Worm (Caenorhabditis elegans) whole organism, L1 larva: Measurements from ENCODE around the gene ttc-4.

Experiments used
- C04F5.9 ChIP-seq: sonication (generic microtip); optimal IDR thresholded peaks from 2 replicates; lab custom pipeline; 2016; ENCODE audit warnings: missing genetic modification characterization, missing compliant biosample characterization
- C16A3.4 ChIP-seq: fragments of 150-350 bp; optimal IDR thresholded peaks from 2 replicates; lab custom pipeline; 2014; ENCODE audit warnings: missing biosample characterization, missing genetic modification characterization
- aha-1 ChIP-seq: fragments of 150-350 bp; optimal IDR thresholded peaks from 2 replicates; lab custom pipeline; 2014; ENCODE audit warnings: missing biosample characterization, missing genetic modification characterization
- alr-1 ChIP-seq: fragments of 200-800 bp; sonication (Bioruptor generic); optimal IDR thresholded peaks from 2 replicates; lab custom pipeline; 2018; ENCODE audit warnings: borderline replicate concordance, mild to moderate bottlenecking, missing genetic modification characterization, missing compliant biosample characterization
- aly-2 ChIP-seq: fragments of 150-350 bp; optimal IDR thresholded peaks from 2 replicates; lab custom pipeline; 2014; ENCODE audit warnings: missing biosample characterization, missing genetic modification characterization
- blmp-1 ChIP-seq: fragments of 150-350 bp; optimal IDR thresholded peaks from 2 replicates; lab custom pipeline; 2014; ENCODE audit warnings: missing biosample characterization, missing genetic modification characterization
- ceh-63 ChIP-seq: fragments of 200-800 bp; sonication (Bioruptor generic); optimal IDR thresholded peaks from 2 replicates; lab custom pipeline; 2018; ENCODE audit warnings: mild to moderate bottlenecking, missing genetic modification characterization, missing compliant biosample characterization
- ceh-8 ChIP-seq: fragments of 200-800 bp; sonication (Bioruptor generic); optimal IDR thresholded peaks from 2 replicates; lab custom pipeline; 2018; ENCODE audit warnings: mild to moderate bottlenecking, missing genetic modification characterization, moderate library complexity, missing compliant biosample characterization
- ceh-82 ChIP-seq, 3 experiments: fragments of 150-350 bp in 1 of 3; sonication (generic microtip) in 2 of 3; optimal IDR thresholded peaks; 2 replicates each; lab custom pipeline; 2014 to 2017; ENCODE audit warnings: missing biosample characterization in 3 of 3, missing genetic modification characterization in 3 of 3
- elt-2 ChIP-seq: sonication (generic microtip); optimal IDR thresholded peaks from 2 replicates; lab custom pipeline; 2016; ENCODE audit warnings: missing genetic modification characterization, mild to moderate bottlenecking, inconsistent platforms, missing compliant biosample characterization, missing genetic modification reagents
- elt-3 ChIP-seq, 6 experiments: fragments of 150-350 bp in 1 of 6; sonication (generic microtip); optimal IDR thresholded peaks; 2 replicates each; lab custom pipeline; 2017 to 2018; ENCODE audit warnings: missing biosample characterization in 6 of 6, missing genetic modification characterization in 6 of 6, inconsistent platforms in 1 of 6
- ets-5 ChIP-seq: fragments of 200-800 bp; sonication (Bioruptor generic); IDR thresholded peaks from 2 replicates; pipeline ENCODE4 v1.3.6; 2022; ENCODE audit warnings: missing genetic modification characterization, missing compliant biosample characterization
- fkh-10 ChIP-seq: sonication (generic microtip); optimal IDR thresholded peaks from 2 replicates; lab custom pipeline; 2017; ENCODE audit warnings: missing biosample characterization, missing genetic modification reagents, missing genetic modification characterization
- fkh-4 ChIP-seq: sonication (generic microtip); optimal IDR thresholded peaks from 2 replicates; lab custom pipeline; 2016; ENCODE audit warnings: missing compliant biosample characterization, missing genetic modification characterization, borderline replicate concordance
- fkh-8 ChIP-seq: sonication (generic microtip); optimal IDR thresholded peaks from 2 replicates; lab custom pipeline; 2016; ENCODE audit warnings: mild to moderate bottlenecking, missing genetic modification characterization, missing compliant biosample characterization
- fos-1 ChIP-seq: fragments of 150-350 bp; optimal IDR thresholded peaks from 2 replicates; lab custom pipeline; 2014; ENCODE audit warnings: missing biosample characterization, missing genetic modification characterization
- grh-1 ChIP-seq: fragments of 200-800 bp; sonication (Bioruptor generic); IDR thresholded peaks from 2 replicates; pipeline ENCODE4 v1.3.6; 2022; ENCODE audit warnings: missing genetic modification reagents, missing genetic modification characterization, missing compliant biosample characterization
- hlh-17 ChIP-seq: fragments of 200-800 bp; sonication (Bioruptor generic); optimal IDR thresholded peaks from 2 replicates; lab custom pipeline; 2018; ENCODE audit warnings: missing genetic modification characterization, mild to moderate bottlenecking, missing compliant biosample characterization, moderate library complexity, borderline replicate concordance
- hlh-4 ChIP-seq: sonication (generic microtip); optimal IDR thresholded peaks from 2 replicates; lab custom pipeline; 2016; ENCODE audit warnings: mild to moderate bottlenecking, missing genetic modification characterization, missing compliant biosample characterization
- irx-1 ChIP-seq: sonication (generic microtip); optimal IDR thresholded peaks from 2 replicates; lab custom pipeline; 2016; ENCODE audit warnings: missing genetic modification characterization, missing compliant biosample characterization
- lin-13 ChIP-seq: fragments of 150-350 bp; optimal IDR thresholded peaks from 2 replicates; lab custom pipeline; 2014; ENCODE audit warnings: missing biosample characterization, missing genetic modification reagents, missing genetic modification characterization
- lin-14 ChIP-seq: fragments of 200-800 bp; sonication (Bioruptor generic); optimal IDR thresholded peaks from 2 replicates; lab custom pipeline; 2018; ENCODE audit warnings: mild to moderate bottlenecking, missing genetic modification characterization, moderate library complexity, missing compliant biosample characterization
- lin-35 ChIP-seq, 2 experiments: fragments of 150-350 bp; optimal IDR thresholded peaks; 2 replicates each; lab custom pipeline; 2014; ENCODE audit warnings: missing biosample characterization in 2 of 2, missing genetic modification characterization in 2 of 2, missing genetic modification reagents in 2 of 2
- mdl-1 ChIP-seq, 2 experiments: fragments of 150-350 bp; optimal IDR thresholded peaks; 2 replicates each; lab custom pipeline; 2014 to 2017; ENCODE audit warnings: missing biosample characterization in 2 of 2, missing genetic modification characterization in 2 of 2, inconsistent platforms in 1 of 2
- nhr-12 ChIP-seq: sonication (generic microtip); optimal IDR thresholded peaks from 2 replicates; lab custom pipeline; 2017; ENCODE audit warnings: missing biosample characterization, missing genetic modification characterization
- nhr-20 ChIP-seq: sonication (generic microtip); optimal IDR thresholded peaks from 2 replicates; lab custom pipeline; 2016; ENCODE audit warnings: mild to moderate bottlenecking, missing genetic modification characterization, missing compliant biosample characterization
- nhr-28 ChIP-seq: fragments of 150-350 bp; optimal IDR thresholded peaks from 2 replicates; lab custom pipeline; 2014; ENCODE audit warnings: missing biosample characterization, missing genetic modification characterization
- nhr-47 ChIP-seq: sonication (generic microtip); optimal IDR thresholded peaks from 2 replicates; lab custom pipeline; 2016; ENCODE audit warnings: mild to moderate bottlenecking, missing genetic modification characterization, moderate library complexity, missing compliant biosample characterization
- nhr-71 ChIP-seq: sonication (generic microtip); optimal IDR thresholded peaks from 2 replicates; lab custom pipeline; 2016; ENCODE audit warnings: mild to moderate bottlenecking, missing genetic modification characterization, moderate library complexity, missing compliant biosample characterization
- nhr-84 ChIP-seq: sonication (generic microtip); optimal IDR thresholded peaks from 2 replicates; lab custom pipeline; 2017; ENCODE audit warnings: missing biosample characterization, missing genetic modification characterization
- nhr-85 ChIP-seq: sonication (generic microtip); peaks from one replicate; lab custom pipeline; 2016; ENCODE audit warnings: missing genetic modification characterization, inconsistent platforms, missing compliant biosample characterization
- skn-1 ChIP-seq: fragments of 150-350 bp; optimal IDR thresholded peaks from 2 replicates; lab custom pipeline; 2014; ENCODE audit warnings: missing biosample characterization, missing genetic modification characterization
- snpc-4 ChIP-seq: fragments of 150-350 bp; optimal IDR thresholded peaks from 2 replicates; lab custom pipeline; 2014; ENCODE audit warnings: missing biosample characterization, missing genetic modification characterization
- snu-23 ChIP-seq: sonication (generic microtip); optimal IDR thresholded peaks from 2 replicates; lab custom pipeline; 2016; ENCODE audit warnings: missing genetic modification characterization, missing compliant biosample characterization
- sox-4 ChIP-seq: sonication (generic microtip); optimal IDR thresholded peaks from 2 replicates; lab custom pipeline; 2016; ENCODE audit warnings: missing genetic modification characterization, missing compliant biosample characterization
- sup-37 ChIP-seq: fragments of 200-800 bp; sonication (Bioruptor generic); optimal IDR thresholded peaks from 2 replicates; lab custom pipeline; 2018; ENCODE audit warnings: mild to moderate bottlenecking, missing genetic modification characterization, missing compliant biosample characterization
- swsn-7 ChIP-seq: sonication (generic microtip); optimal IDR thresholded peaks from 2 replicates; lab custom pipeline; 2016; ENCODE audit warnings: missing genetic modification characterization, missing compliant biosample characterization
- tbx-2 ChIP-seq: sonication (generic microtip); optimal IDR thresholded peaks from 2 replicates; lab custom pipeline; 2016; ENCODE audit warnings: missing genetic modification characterization, missing compliant biosample characterization
- unc-130 ChIP-seq: fragments of 150-350 bp; optimal IDR thresholded peaks from 2 replicates; lab custom pipeline; 2017; ENCODE audit warnings: missing biosample characterization, missing genetic modification characterization, inconsistent platforms
- unc-30 ChIP-seq: sonication (generic microtip); optimal IDR thresholded peaks from 2 replicates; lab custom pipeline; 2017; ENCODE audit warnings: missing biosample characterization, missing genetic modification characterization
- unc-98 ChIP-seq: fragments of 200-800 bp; sonication (Bioruptor generic); IDR thresholded peaks from 2 replicates; pipeline ENCODE4 v1.3.6; 2022; ENCODE audit warnings: missing genetic modification characterization, missing compliant biosample characterization
- ztf-11 ChIP-seq, 2 experiments: sonication (generic microtip); optimal IDR thresholded peaks; 2 replicates each; lab custom pipeline; 2016 to 2017; ENCODE audit warnings: missing genetic modification characterization in 2 of 2, missing biosample characterization in 1 of 2, missing compliant biosample characterization in 1 of 2

The ttc-4 gene

DNA sequence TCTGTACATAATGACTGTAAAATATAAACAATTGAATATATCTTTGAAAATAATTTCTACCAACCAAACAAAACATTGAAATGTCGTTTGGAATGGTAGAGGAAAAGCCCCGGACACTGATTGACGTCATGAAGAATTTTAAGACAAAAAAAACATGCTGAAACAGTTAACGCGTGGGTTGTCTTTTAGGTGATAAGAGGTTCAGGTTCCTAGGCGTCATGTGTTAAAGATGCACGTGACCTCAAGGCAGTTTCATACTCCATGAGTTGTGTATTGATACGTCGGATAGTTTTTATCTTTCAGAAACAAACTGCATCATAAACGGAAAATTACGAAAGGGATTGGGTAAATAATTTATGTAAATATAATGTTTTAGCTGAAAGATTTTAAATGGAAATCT is 37.4 kb upstream of the ttc-4 start:
- TF ChIP-seq fkh-8 (tag; lab: Kevin White, UChicago) (no peak), tbx-2 (no peak), nhr-20 (peak; percentile 21), mdl-1 (tag; optimal IDR thresholded peaks at IDR 0.05; lab: Kevin White, UChicago) (peak in 1 of 2 experiments; percentile 22), ets-5 (GFP tag; lab: Robert Waterston, UW) (no peak), nhr-71 (tag; lab: Kevin White, UChicago) (peak; percentile 59), elt-2 (tag; lab: Kevin White, UChicago) (peak; percentile 99), lin-35 (GFP tag; optimal IDR thresholded peaks at IDR 0.05; lab: Kevin White, UChicago) (peak in 1 of 2 experiments; percentile 57)

DNA sequence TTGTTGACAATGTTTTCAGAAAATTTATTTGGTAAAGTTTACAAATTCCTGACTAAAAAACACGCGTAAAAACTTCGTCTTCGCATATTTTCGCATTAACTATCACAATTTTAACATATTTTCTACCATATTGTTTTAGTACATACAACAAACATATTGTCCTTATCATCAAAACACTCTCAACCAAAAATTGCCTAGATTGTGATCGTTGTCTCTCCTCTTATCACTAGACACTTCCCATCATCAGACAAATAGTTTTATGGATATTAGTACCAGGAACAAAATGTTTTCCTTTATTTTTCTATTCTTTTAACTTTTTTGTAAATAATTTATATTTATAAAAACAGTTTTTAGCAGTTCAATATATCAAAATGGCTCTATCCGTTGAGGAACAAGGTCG is 33.1 kb upstream of the ttc-4 start, which contains the start of gene C17C3.3:
Gene C17C3.3, plus strand, starts transcription at position 346 of the 400 bp plus-strand sequence.
- TF ChIP-seq fos-1: no peak
- peak; percentile 92 for TF ChIP-seq elt-2 (tag; lab: Kevin White, UChicago)

DNA sequence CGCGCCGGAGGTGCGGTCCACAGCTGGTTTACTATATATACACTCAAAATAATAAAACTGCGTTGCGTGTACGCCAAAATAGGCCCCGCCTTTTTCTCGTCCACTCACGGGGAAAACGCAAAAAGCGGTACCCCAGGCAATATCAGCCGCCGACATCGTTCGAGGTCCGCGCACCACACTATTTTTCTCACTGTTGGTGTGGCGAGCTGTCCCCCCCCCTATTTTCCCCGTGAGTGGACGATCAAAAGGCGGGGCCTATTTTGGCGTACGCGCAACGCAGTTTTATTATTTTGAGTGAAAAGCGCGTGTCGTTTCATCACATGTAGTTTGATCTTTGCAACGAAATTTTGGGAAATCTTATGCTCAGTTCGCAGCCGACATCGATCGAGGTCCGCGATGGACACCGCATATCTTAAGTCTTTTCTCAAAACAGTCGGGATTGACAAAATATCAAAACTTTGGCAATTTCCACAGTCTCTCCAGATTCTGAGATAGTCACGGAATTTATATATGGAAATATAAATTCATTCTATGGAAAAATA is 29.4 kb upstream of the ttc-4 start:
- TF ChIP-seq nhr-12 (tag; lab: Kevin White, UChicago) (no peak), hlh-4 (tag; lab: Kevin White, UChicago) (no peak), ceh-8 (GFP tag; lab: Kevin White, UChicago) (no peak), sup-37 (GFP tag; lab: Kevin White, UChicago) (no peak)

DNA sequence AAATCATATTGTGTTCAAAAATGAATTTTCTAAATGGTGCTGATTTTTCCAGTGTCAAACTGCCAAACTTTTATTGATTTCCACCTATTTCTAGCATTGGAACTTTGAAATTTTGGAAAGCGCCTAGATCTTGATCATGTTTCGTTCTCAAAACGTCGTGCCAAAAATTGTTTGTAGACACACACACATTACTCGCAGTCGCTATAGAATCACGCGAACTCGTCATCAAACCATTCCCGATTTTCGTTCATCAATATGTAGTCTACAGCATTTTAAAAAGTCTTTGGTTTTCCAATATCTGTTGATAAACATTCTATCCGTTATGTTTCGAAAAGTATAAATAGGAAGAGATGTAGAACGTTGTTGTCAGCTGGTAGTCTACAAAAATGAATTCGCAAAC is 24.2 kb upstream of the ttc-4 start, which contains the start of the genes C17C3.1 and C17C3.15:
Gene C17C3.1, plus strand, starts transcription at position 301 of the 400 bp plus-strand sequence.
Gene C17C3.15, plus strand, starts transcription at position 383 of the 400 bp plus-strand sequence.
- TF ChIP-seq nhr-71 (tag; lab: Kevin White, UChicago): peak; percentile 9
- TF ChIP-seq nhr-85 (tag; lab: Kevin White, UChicago): peak; percentile 78
- no peak for TF ChIP-seq snpc-4 (tag; lab: Kevin White, UChicago)
- no peak for TF ChIP-seq aly-2 (tag; lab: Kevin White, UChicago)
- peak; percentile 11 for TF ChIP-seq lin-14
- TF ChIP-seq nhr-20: no peak

DNA sequence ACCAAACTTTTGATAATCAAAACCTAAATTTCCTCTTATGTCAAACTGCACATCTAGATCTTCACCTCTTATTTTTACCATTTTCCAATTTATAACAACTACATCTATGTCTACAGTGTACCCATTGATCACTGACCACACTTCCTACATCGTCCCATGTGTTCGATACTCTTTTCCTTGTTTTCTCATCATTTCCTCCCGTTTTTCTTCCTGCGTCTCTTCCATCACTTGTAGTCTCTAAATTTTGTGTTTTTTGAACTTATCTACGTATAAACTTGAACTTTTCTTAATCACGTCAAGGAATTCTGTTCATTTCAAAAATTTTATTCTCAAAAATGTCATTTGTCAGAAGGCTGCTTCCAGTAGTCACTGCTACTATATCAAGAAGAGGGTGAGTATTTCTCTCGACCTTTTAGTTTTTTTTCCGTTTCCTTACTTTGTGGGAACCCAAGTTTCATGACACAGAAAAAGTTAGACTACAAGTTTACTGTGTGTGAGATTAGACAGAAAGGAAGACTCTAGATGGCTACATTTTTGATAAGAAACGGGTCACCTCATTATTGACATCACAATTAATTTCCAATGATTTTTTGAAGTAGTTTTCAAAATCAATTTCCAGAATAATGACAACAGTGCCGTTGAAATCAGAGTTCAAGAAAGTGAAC is 22.3 kb upstream of the ttc-4 start:
- TF ChIP-seq snu-23 (peak; percentile 81), elt-3 (tag; optimal IDR thresholded peaks at IDR 0.05; lab: Kevin White, UChicago) (peak in 2 of 6 experiments; percentile 25 to 78), C16A3.4 (tag; lab: Kevin White, UChicago) (no peak), unc-130 (tag; lab: Kevin White, UChicago) (no peak), skn-1 (tag; lab: Kevin White, UChicago) (peak; percentile 82), hlh-17 (no peak), ceh-63 (GFP tag; lab: Kevin White, UChicago) (no peak), sox-4 (no peak), C04F5.9 (no peak), nhr-12 (tag; lab: Kevin White, UChicago) (no peak), nhr-28 (tag; lab: Kevin White, UChicago) (no peak), fkh-4 (tag; lab: Kevin White, UChicago) (no peak), nhr-84 (tag; lab: Kevin White, UChicago) (no peak), mdl-1 (tag; optimal IDR thresholded peaks at IDR 0.05; lab: Kevin White, UChicago) (no peak), grh-1 (GFP tag; lab: Robert Waterston, UW) (peak; percentile 34; the same call in 1 of the 2 replicates), lin-35 (GFP tag; optimal IDR thresholded peaks at IDR 0.05; lab: Kevin White, UChicago) (peak in 1 of 2 experiments; percentile 60), unc-30 (no peak), aha-1 (tag; lab: Kevin White, UChicago) (no peak), blmp-1 (peak; percentile 13), nhr-20 (peak; percentile 82), irx-1 (tag; lab: Kevin White, UChicago) (no peak), ceh-82 (tag; optimal IDR thresholded peaks at IDR 0.05; lab: Kevin White, UChicago) (no peak), alr-1 (tag; lab: Kevin White, UChicago) (no peak), lin-13 (peak; percentile 30), nhr-47 (tag; lab: Kevin White, UChicago) (peak; percentile 45), unc-98 (GFP tag; lab: Robert Waterston, UW) (no peak), fkh-10 (GFP tag; lab: Kevin White, UChicago) (no peak), ztf-11 (tag; optimal IDR thresholded peaks at IDR 0.05; lab: Kevin White, UChicago) (no peak), fkh-8 (tag; lab: Kevin White, UChicago) (no peak), swsn-7 (tag; lab: Kevin White, UChicago) (peak; percentile 10)
